Fruit fly (Drosophila melanogaster) whole organism, embryonic: ENCODE results near the gene CG14537.

Source experiments
- CG10267 ChIP-seq: fragments of 200-800 bp; sonication (Bioruptor generic); optimal IDR thresholded peaks from 2 replicates; lab custom pipeline; 2018; ENCODE audit warnings: missing biosample characterization, mild to moderate bottlenecking, missing genetic modification characterization, moderate library complexity
- CG10543 ChIP-seq: fragments of 200-800 bp; sonication (Bioruptor generic); optimal IDR thresholded peaks from 3 replicates; lab custom pipeline; 2017; ENCODE audit warnings: missing biosample characterization, mild to moderate bottlenecking, missing genetic modification characterization, moderate library complexity
- CG11504 ChIP-seq: fragments of 200-800 bp; sonication (Bioruptor generic); optimal IDR thresholded peaks from 3 replicates; lab custom pipeline; 2019; ENCODE audit warnings: missing biosample characterization, mild to moderate bottlenecking, missing genetic modification characterization, moderate library complexity
- CG12104 ChIP-seq: fragments of 200-800 bp; sonication (Bioruptor generic); optimal IDR thresholded peaks from 3 replicates; lab custom pipeline; 2016; ENCODE audit warnings: missing biosample characterization, missing genetic modification characterization
- CG12659 ChIP-seq: fragments of 200-800 bp; sonication (Bioruptor generic); optimal IDR thresholded peaks from 3 replicates; lab custom pipeline; 2017; ENCODE audit warnings: mild to moderate bottlenecking, missing biosample characterization, missing genetic modification reagents, missing genetic modification characterization
- CG12744 ChIP-seq: fragments of 200-800 bp; sonication (Bioruptor generic); optimal IDR thresholded peaks from 2 replicates; lab custom pipeline; 2016; ENCODE audit warnings: missing biosample characterization, missing genetic modification characterization
- CG13624 ChIP-seq: fragments of 200-800 bp; sonication (Bioruptor generic); optimal IDR thresholded peaks from 2 replicates; lab custom pipeline; 2016; ENCODE audit warnings: missing biosample characterization, missing genetic modification characterization
- CG17912 ChIP-seq: fragments of 200-800 bp; sonication (Bioruptor generic); optimal IDR thresholded peaks from 2 replicates; lab custom pipeline; 2018; ENCODE audit warnings: missing biosample characterization, mild to moderate bottlenecking, missing genetic modification characterization
- CG18599 ChIP-seq: fragments of 200-800 bp; sonication (Bioruptor generic); optimal IDR thresholded peaks from 3 replicates; lab custom pipeline; 2017; ENCODE audit warnings: missing biosample characterization, missing genetic modification characterization, mild to moderate bottlenecking, moderate library complexity, missing genetic modification reagents
- CG32532 ChIP-seq: fragments of 200-800 bp; sonication (Bioruptor generic); IDR thresholded peaks from 2 replicates; pipeline ENCODE4 v1.3.6; 2022; ENCODE audit warnings: missing biosample characterization, missing genetic modification characterization
- CG32772 ChIP-seq: fragments of 200-800 bp; sonication (Bioruptor generic); IDR thresholded peaks from 2 replicates; pipeline ENCODE4 v1.3.6; 2022; ENCODE audit warnings: missing biosample characterization, missing genetic modification characterization
- CG3726 ChIP-seq: fragments of 200-800 bp; sonication (Bioruptor generic); IDR thresholded peaks from 3 replicates; pipeline ENCODE4, ENCODE4 v1.3.6; 2022; ENCODE audit warnings: missing biosample characterization, missing genetic modification characterization
- CG3838 ChIP-seq: fragments of 200-800 bp; sonication (Bioruptor generic); optimal IDR thresholded peaks from 3 replicates; lab custom pipeline; 2016; ENCODE audit warnings: missing biosample characterization, missing genetic modification characterization
- CG3995 ChIP-seq: fragments of 200-800 bp; sonication (Bioruptor generic); optimal IDR thresholded peaks from 3 replicates; lab custom pipeline; 2016; ENCODE audit warnings: missing biosample characterization, missing genetic modification characterization
- CG4328 ChIP-seq: fragments of 200-800 bp; sonication (Bioruptor generic); optimal IDR thresholded peaks from 3 replicates; lab custom pipeline; 2017; ENCODE audit warnings: missing biosample characterization, missing genetic modification reagents, missing genetic modification characterization
- CG43689 ChIP-seq: fragments of 200-800 bp; sonication (Bioruptor generic); IDR thresholded peaks from 2 replicates; pipeline ENCODE4 v1.3.6; 2022; ENCODE audit warnings: missing biosample characterization, missing genetic modification characterization
- CG4730 ChIP-seq: fragments of 200-800 bp; sonication (Bioruptor generic); IDR thresholded peaks from 2 replicates; pipeline ENCODE4 v1.3.6; 2022; ENCODE audit warnings: missing biosample characterization, missing genetic modification characterization
- CG6654 ChIP-seq: fragments of 200-800 bp; sonication (Bioruptor generic); optimal IDR thresholded peaks from 2 replicates; lab custom pipeline; 2017; ENCODE audit warnings: missing biosample characterization, mild to moderate bottlenecking, missing genetic modification characterization
- CG6791 ChIP-seq: fragments of 200-800 bp; sonication (Bioruptor generic); IDR thresholded peaks from 3 replicates; pipeline ENCODE4 v1.3.6; 2022; ENCODE audit warnings: missing biosample characterization, missing genetic modification characterization; ENCODE audit not compliant: partially characterized antibody
- CG7928 ChIP-seq: fragments of 200-800 bp; sonication (Bioruptor generic); optimal IDR thresholded peaks from 2 replicates; lab custom pipeline; 2017; ENCODE audit warnings: missing biosample characterization, mild to moderate bottlenecking, missing genetic modification characterization
- CG8290 ChIP-seq, 3 experiments: fragments of 200-800 bp; sonication (Bioruptor generic); optimal IDR thresholded peaks; 2 replicates each; lab custom pipeline; 2016 to 2019; ENCODE audit warnings: missing biosample characterization in 3 of 3, missing genetic modification characterization in 3 of 3, mild to moderate bottlenecking in 2 of 3, moderate library complexity in 1 of 3
- CTCF ChIP-seq: fragments of 200-800 bp; sonication (Bioruptor generic); optimal IDR thresholded peaks from 2 replicates; lab custom pipeline; 2017; ENCODE audit warnings: missing biosample characterization, mild to moderate bottlenecking, missing genetic modification characterization, moderate library complexity
- Dfd ChIP-seq, 2 experiments: fragments of >200 bp; optimal IDR thresholded peaks; 2 replicates each; lab custom pipeline; 2017; ENCODE audit warnings: missing biosample characterization in 2 of 2, missing genetic modification characterization in 2 of 2
- Dref ChIP-seq: fragments of 200-800 bp; sonication (Bioruptor generic); IDR thresholded peaks from 2 replicates; pipeline ENCODE4 v1.3.6; 2022; ENCODE audit warnings: missing biosample characterization, missing genetic modification characterization
- Fer1 ChIP-seq: fragments of 200-800 bp; sonication (Bioruptor generic); optimal IDR thresholded peaks from 2 replicates; lab custom pipeline; 2017; ENCODE audit warnings: missing biosample characterization, mild to moderate bottlenecking, missing genetic modification characterization
- HmgD ChIP-seq: fragments of 200-800 bp; sonication (Bioruptor generic); optimal IDR thresholded peaks from 3 replicates; lab custom pipeline; 2016; ENCODE audit warnings: missing biosample characterization, missing genetic modification characterization
- Hr3 ChIP-seq: fragments of 200-800 bp; sonication (Bioruptor generic); optimal IDR thresholded peaks from 3 replicates; lab custom pipeline; 2016; ENCODE audit warnings: missing biosample characterization, missing genetic modification characterization
- Hr51 ChIP-seq, 2 experiments: fragments of 200-800 bp; sonication (Bioruptor generic); optimal IDR thresholded peaks; 2 replicates in 1 of 2; 3 replicates in 1 of 2; lab custom pipeline; 2016 to 2018; ENCODE audit warnings: missing biosample characterization in 2 of 2, missing genetic modification characterization in 2 of 2, mild to moderate bottlenecking in 1 of 2, moderate library complexity in 1 of 2
- Kr ChIP-seq: fragments of 200-800 bp; sonication (Bioruptor generic); optimal IDR thresholded peaks from 2 replicates; lab custom pipeline; 2017; ENCODE audit warnings: missing biosample characterization, mild to moderate bottlenecking, missing genetic modification characterization
- NFAT ChIP-seq: fragments of 200-800 bp; sonication (Bioruptor generic); IDR thresholded peaks from 2 replicates; pipeline ENCODE4 v1.3.6; 2022; ENCODE audit warnings: missing biosample characterization, missing genetic modification characterization
- Poxn ChIP-seq: fragments of 200-800 bp; sonication (Bioruptor generic); IDR thresholded peaks from 2 replicates; pipeline ENCODE4 v1.3.6; 2022; ENCODE audit warnings: missing biosample characterization, missing genetic modification characterization
- Scr ChIP-seq: fragments of 200-800 bp; sonication (Bioruptor generic); IDR thresholded peaks from 2 replicates; pipeline ENCODE4 v1.3.6; 2022; ENCODE audit warnings: missing biosample characterization, missing genetic modification characterization; ENCODE audit not compliant: partially characterized antibody
- aop ChIP-seq: fragments of 200-800 bp; sonication (Bioruptor generic); IDR thresholded peaks from 2 replicates; pipeline ENCODE4 v1.3.6; 2022; ENCODE audit warnings: missing biosample characterization, missing genetic modification characterization
- ato ChIP-seq: fragments of 200-800 bp; sonication (Bioruptor generic); IDR thresholded peaks from 2 replicates; pipeline ENCODE4 v1.3.6; 2022; ENCODE audit warnings: missing biosample characterization, missing genetic modification characterization; ENCODE audit not compliant: partially characterized antibody
- bcd ChIP-seq: fragments of 200-800 bp; sonication (Bioruptor generic); optimal IDR thresholded peaks from 2 replicates; lab custom pipeline; 2017; ENCODE audit warnings: missing biosample characterization, mild to moderate bottlenecking, missing genetic modification characterization
- cas ChIP-seq: fragments of 200-800 bp; sonication (Bioruptor generic); IDR thresholded peaks from 2 replicates; pipeline ENCODE4 v1.3.6; 2022; ENCODE audit warnings: missing biosample characterization, missing genetic modification characterization
- dmrt99B ChIP-seq: fragments of 200-800 bp; sonication (Bioruptor generic); optimal IDR thresholded peaks from 2 replicates; lab custom pipeline; 2018; ENCODE audit warnings: missing biosample characterization, mild to moderate bottlenecking, missing genetic modification characterization, moderate library complexity
- dpn ChIP-seq, 2 experiments: fragments of 200-800 bp; sonication (Bioruptor generic); optimal IDR thresholded peaks; 3 replicates each; lab custom pipeline; 2016; ENCODE audit warnings: missing biosample characterization in 2 of 2, missing genetic modification characterization in 2 of 2
- eyg ChIP-seq: fragments of 200-800 bp; sonication (Bioruptor generic); optimal IDR thresholded peaks from 3 replicates; lab custom pipeline; 2016; ENCODE audit warnings: missing biosample characterization, missing genetic modification characterization
- gce ChIP-seq: fragments of 200-800 bp; sonication (Bioruptor generic); IDR thresholded peaks from 3 replicates; pipeline ENCODE4 v1.3.6; 2022; ENCODE audit warnings: missing biosample characterization, missing genetic modification characterization
- gem ChIP-seq: fragments of 200-800 bp; sonication (Bioruptor generic); optimal IDR thresholded peaks from 2 replicates; lab custom pipeline; 2019; ENCODE audit warnings: missing biosample characterization, mild to moderate bottlenecking, missing genetic modification characterization, moderate library complexity
- grau ChIP-seq: fragments of 200-800 bp; optimal IDR thresholded peaks from 3 replicates; lab custom pipeline; 2019; ENCODE audit warnings: missing biosample characterization, mild to moderate bottlenecking, missing genetic modification characterization, moderate library complexity
- hbn ChIP-seq: fragments of 200-800 bp; sonication (Bioruptor generic); IDR thresholded peaks from 2 replicates; pipeline ENCODE4 v1.3.6; 2022; ENCODE audit warnings: missing biosample characterization, missing genetic modification characterization; ENCODE audit not compliant: partially characterized antibody
- inv ChIP-seq: fragments of 200-800 bp; sonication (Bioruptor generic); IDR thresholded peaks from 2 replicates; pipeline ENCODE4 v1.3.6; 2022; ENCODE audit warnings: missing biosample characterization, missing genetic modification characterization; ENCODE audit not compliant: partially characterized antibody
- luna ChIP-seq: fragments of 200-800 bp; sonication (Bioruptor generic); optimal IDR thresholded peaks from 2 replicates; lab custom pipeline; 2016; ENCODE audit warnings: missing biosample characterization, missing genetic modification characterization
- seq ChIP-seq: fragments of 200-800 bp; sonication (Bioruptor generic); IDR thresholded peaks from 2 replicates; pipeline ENCODE4 v1.3.6; 2022; ENCODE audit warnings: missing biosample characterization, missing genetic modification characterization
- sima ChIP-seq: fragments of 200-800 bp; sonication (Bioruptor generic); optimal IDR thresholded peaks from 2 replicates; lab custom pipeline; 2016; ENCODE audit warnings: missing biosample characterization, missing genetic modification characterization
- sisA ChIP-seq: fragments of 200-800 bp; sonication (Bioruptor generic); IDR thresholded peaks from 2 replicates; pipeline ENCODE4 v1.3.6; 2022; ENCODE audit warnings: missing biosample characterization, missing genetic modification characterization
- slbo ChIP-seq: fragments of 200-800 bp; sonication (Bioruptor generic); IDR thresholded peaks from 2 replicates; pipeline ENCODE4 v1.3.6; 2022; ENCODE audit warnings: missing biosample characterization, missing genetic modification characterization
- sr ChIP-seq: fragments of 200-800 bp; sonication (Bioruptor generic); IDR thresholded peaks from 3 replicates; pipeline ENCODE4 v1.3.6; 2022; ENCODE audit warnings: missing biosample characterization, missing genetic modification characterization
- tx ChIP-seq: fragments of 200-800 bp; sonication (Bioruptor generic); optimal IDR thresholded peaks from 2 replicates; lab custom pipeline; 2016; ENCODE audit warnings: missing biosample characterization, missing genetic modification characterization
- vfl ChIP-seq: fragments of 200-800 bp; sonication (Bioruptor generic); optimal IDR thresholded peaks from 2 replicates; lab custom pipeline; 2016; ENCODE audit warnings: missing biosample characterization, missing genetic modification characterization

The CG14537 gene

DNA sequence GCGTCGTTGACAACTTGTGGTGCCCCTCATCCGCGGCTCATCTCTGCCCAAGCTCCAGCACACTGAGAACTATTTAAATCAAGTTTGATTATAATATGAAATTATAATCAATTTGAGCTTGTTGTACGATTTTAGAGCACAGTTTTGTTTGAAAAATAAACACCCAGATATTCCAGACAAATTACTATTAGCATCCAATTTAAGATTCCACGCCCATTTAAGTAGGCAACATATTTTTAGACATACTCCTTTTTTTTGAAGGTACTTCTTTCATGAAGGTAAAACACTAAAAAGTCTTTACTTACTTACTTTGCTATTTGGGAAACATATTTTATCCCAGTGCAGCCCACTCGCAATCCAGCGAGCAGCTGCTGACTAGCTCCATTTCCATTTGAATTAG lies 2.2 kb upstream of the CG14537 start (continued):
- TF ChIP-seq CG17912 (GFP tag; lab: Kevin White, UChicago) (no peak), CG12659 (GFP tag; lab: Kevin White, UChicago) (peak; percentile 15), CG6654 (no peak), seq (GFP tag; lab: Robert Waterston, UW) (no peak), CG4328 (GFP tag; lab: Kevin White, UChicago) (no peak), CG3838 (GFP tag; lab: Kevin White, UChicago) (no peak), CG10543 (no peak), Dref (GFP tag; lab: Robert Waterston, UW) (no peak), CG12744 (no peak), hbn (GFP tag; lab: Robert Waterston, UW) (no peak), eyg (no peak), Kr (GFP tag; lab: Kevin White, UChicago) (no peak), dmrt99B (tag; lab: Kevin White, UChicago) (peak; percentile 40), Dfd (GFP tag; optimal IDR thresholded peaks at IDR 0.05; lab: Kevin White, UChicago) (no peak), CG32772 (0 out of 2 replicates have a peak, but pooled peaks have one; percentile 13), sr (GFP tag; lab: Robert Waterston, UW) (no peak), Fer1 (GFP tag; lab: Kevin White, UChicago) (peak; percentile 4), ato (GFP tag; lab: Robert Waterston, UW) (no peak), CG10267 (tag; lab: Kevin White, UChicago) (no peak), gce (no peak), bcd (GFP tag; lab: Kevin White, UChicago) (no peak), dpn (GFP tag; optimal IDR thresholded peaks at IDR 0.05; lab: Kevin White, UChicago) (no peak), Scr (no peak), CG11504 (peak; percentile 51), CG12104 (no peak), HmgD (no peak), inv (GFP tag; lab: Robert Waterston, UW) (no peak), CG32532 (GFP tag; lab: Robert Waterston, UW) (no peak), CG6791 (GFP tag; lab: Robert Waterston, UW) (no peak), CG3726 (GFP tag; lab: Robert Waterston, UW) (no peak), CG18599 (GFP tag; lab: Kevin White, UChicago) (peak; percentile 18), CG43689 (GFP tag; lab: Robert Waterston, UW) (no peak), Hr3 (GFP tag; lab: Kevin White, UChicago) (no peak), tx (GFP tag; lab: Kevin White, UChicago) (no peak), CG3995 (no peak), CG7928 (GFP tag; lab: Kevin White, UChicago) (no peak), cas (no peak), luna (no peak), grau (peak; percentile 39), Hr51 (GFP tag; optimal IDR thresholded peaks at IDR 0.05; lab: Kevin White, UChicago) (peak in 1 of 2 experiments; percentile 15), Poxn (GFP tag; lab: Robert Waterston, UW) (no peak), gem (tag; lab: Kevin White, UChicago) (peak; percentile 37), CG8290 (GFP tag; optimal IDR thresholded peaks at IDR 0.05; lab: Kevin White, UChicago) (no peak), CG8290 (tag; optimal IDR thresholded peaks at IDR 0.05; lab: Kevin White, UChicago) (no peak), CG4730 (no peak), aop (no peak), vfl (no peak), slbo (GFP tag; lab: Robert Waterston, UW) (0 out of 2 replicates have a peak, but pooled peaks have one; percentile 35), CTCF (no peak), CG13624 (no peak), sisA (GFP tag; lab: Robert Waterston, UW) (0 out of 2 replicates have a peak, but pooled peaks have one; percentile 25), sima (GFP tag; lab: Kevin White, UChicago) (no peak), NFAT (0 out of 2 replicates have a peak, but pooled peaks have one; percentile 4)
